Worm (Caenorhabditis elegans) whole organism, midembryonic: ENCODE data around the gene nlp-60.

Experiments used
- T22C8.4 ChIP-seq: fragments of 200-800 bp; sonication (Bioruptor generic); IDR thresholded peaks from 2 replicates; pipeline ENCODE4 v1.3.6; 2022; ENCODE audit warnings: missing genetic modification characterization, missing compliant biosample characterization
- klf-2 ChIP-seq: fragments of 200-800 bp; sonication (Bioruptor generic); conservative IDR thresholded peaks from 2 replicates; pipeline ENCODE4 v1.3.6; 2022; ENCODE audit warnings: missing genetic modification reagents, missing genetic modification characterization, missing compliant biosample characterization
- med-1 ChIP-seq: sonication (generic microtip); optimal IDR thresholded peaks from 2 replicates; lab custom pipeline; 2017; ENCODE audit warnings: missing genetic modification characterization, mild to moderate bottlenecking, missing compliant biosample characterization, antibody characterized with exemption, missing genetic modification reagents; ENCODE audit not compliant: insufficient read depth
- ref-1 ChIP-seq: fragments of 200-800 bp; sonication (Bioruptor generic); conservative IDR thresholded peaks from 2 replicates; pipeline ENCODE4 v1.3.6; 2022; ENCODE audit warnings: missing genetic modification reagents, missing genetic modification characterization, missing compliant biosample characterization
- ztf-23 ChIP-seq: fragments of 200-800 bp; sonication (Bioruptor generic); IDR thresholded peaks from 2 replicates; pipeline ENCODE4 v1.3.6; 2022; ENCODE audit warnings: missing genetic modification reagents, missing genetic modification characterization, missing compliant biosample characterization
- ztf-29 ChIP-seq: fragments of 200-800 bp; sonication (Bioruptor generic); IDR thresholded peaks from 2 replicates; pipeline ENCODE4 v1.3.6; 2022; ENCODE audit warnings: missing genetic modification reagents, missing genetic modification characterization, missing compliant biosample characterization

DNA sequence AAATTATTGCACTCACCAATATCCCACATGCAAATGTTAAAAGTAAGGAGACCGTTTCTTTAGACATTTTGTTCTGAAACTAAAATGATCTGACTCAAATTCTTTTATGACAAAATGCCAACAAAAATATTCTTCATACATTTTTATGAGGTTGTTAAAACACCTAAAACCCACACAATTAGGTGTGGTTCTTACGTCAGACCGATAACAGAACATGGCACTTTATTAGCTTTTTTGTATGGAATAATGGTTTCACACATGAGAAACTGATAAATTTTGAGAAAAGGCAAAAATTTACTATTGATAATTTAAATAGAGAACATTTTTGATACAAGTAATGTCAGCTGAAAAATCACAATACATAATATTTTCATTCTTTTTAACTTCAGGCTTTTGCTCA, 25.5 kb downstream of the nlp-60 start, which contains the start of gene C49C8.5:
- TF ChIP-seq klf-2 (GFP tag; lab: Robert Waterston, UW) (no peak), ztf-23 (GFP tag; lab: Robert Waterston, UW) (no peak), med-1 (GFP tag; lab: Kevin White, UChicago) (no peak), ztf-29 (GFP tag; lab: Robert Waterston, UW) (no peak), T22C8.4 (GFP tag; lab: Robert Waterston, UW) (no peak), ref-1 (no peak)
